Fruit fly (Drosophila melanogaster): ENCODE results near the gene CG31689.

The CG31689 gene

DNA sequence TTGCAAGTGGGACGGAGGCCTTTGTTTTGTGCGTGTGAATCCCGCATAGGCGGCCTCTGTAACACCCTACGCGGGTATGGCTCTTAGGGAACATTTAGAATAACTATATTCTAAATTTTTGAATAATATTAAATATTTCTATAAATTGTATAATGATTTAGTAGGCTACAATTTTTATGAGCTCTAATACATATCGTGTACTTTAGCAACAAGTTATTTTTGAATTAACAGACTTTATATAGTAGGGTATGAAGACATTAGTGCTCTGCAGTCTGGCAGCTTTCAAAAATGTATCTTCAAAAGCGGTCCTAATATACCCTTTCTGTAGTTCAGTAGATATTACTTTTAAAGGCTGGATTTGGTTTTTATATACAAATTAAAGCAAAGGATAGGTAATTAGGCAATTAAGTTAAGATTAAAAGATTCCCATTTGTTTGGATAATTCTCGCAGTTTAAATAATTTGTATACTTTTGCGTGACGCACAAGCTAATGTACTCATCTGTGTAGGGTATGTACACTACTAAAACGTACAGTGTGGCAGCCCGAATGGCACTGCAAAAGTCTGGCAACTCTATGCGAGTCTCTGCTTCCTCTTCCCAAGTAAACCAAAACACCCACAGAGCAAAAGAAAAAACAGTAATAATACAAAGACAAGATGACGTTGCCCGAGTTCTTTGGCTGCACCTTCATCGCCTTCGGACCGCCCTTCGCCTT is 40.3 kb downstream of the CG31689 start, which contains the start of the genes Snx21 and aph-1 (continued):
- TF ChIP-seq Max (GFP tag; optimal IDR thresholded peaks at IDR 0.05) = peak; percentile 91
- no peak for TF ChIP-seq zf30C (GFP tag; optimal IDR thresholded peaks at IDR 0.05)
- peak; percentile 95 for TF ChIP-seq CoRest (tag; optimal IDR thresholded peaks at IDR 0.05)
- TF ChIP-seq Dref (GFP tag; IDR thresholded peaks at IDR 0.05) = peak; percentile 38
- peak; percentile 75 for TF ChIP-seq wor (GFP tag; IDR thresholded peaks at IDR 0.05)
- peak; percentile 85 for TF ChIP-seq CG10366 (GFP tag; IDR thresholded peaks at IDR 0.05)
- peak; percentile 74 for TF ChIP-seq ara (GFP tag; IDR thresholded peaks at IDR 0.05)
- peak; percentile 34 for TF ChIP-seq ftz-f1 (GFP tag; optimal IDR thresholded peaks at IDR 0.05)
- peak; percentile 77 for TF ChIP-seq NC2β (GFP tag; optimal IDR thresholded peaks at IDR 0.05)
- no peak for TF ChIP-seq knrl (GFP tag; IDR thresholded peaks at IDR 0.05; ENCODE audit: partially characterized antibody)
- TF ChIP-seq fd3F (GFP tag; optimal IDR thresholded peaks at IDR 0.05) = peak; percentile 88
- peak; percentile 95 for TF ChIP-seq CG10543 (GFP tag; optimal IDR thresholded peaks at IDR 0.05)
- TF ChIP-seq bowl (GFP tag; IDR thresholded peaks at IDR 0.05) = peak; percentile 33; the same call in 1 of the 2 replicates
- peak; percentile 87 for TF ChIP-seq CG4404 (GFP tag; IDR thresholded peaks at IDR 0.05)
- peak; percentile 81 for TF ChIP-seq CG2875 (GFP tag; optimal IDR thresholded peaks at IDR 0.05)
- peak; percentile 97 for TF ChIP-seq gem (tag; optimal IDR thresholded peaks at IDR 0.05)
- peak; percentile 72 for TF ChIP-seq gt (GFP tag; IDR thresholded peaks at IDR 0.05)
- TF ChIP-seq CG1792 (GFP tag; optimal IDR thresholded peaks at IDR 0.05) = peak; percentile 76
- TF ChIP-seq Sry-δ (GFP tag; optimal IDR thresholded peaks at IDR 0.05) = peak; percentile 67
- TF ChIP-seq Blimp-1 (GFP tag; optimal IDR thresholded peaks at IDR 0.05) = peak; percentile 88
- TF ChIP-seq CG13624 (GFP tag; optimal IDR thresholded peaks at IDR 0.05) = peak; percentile 89
- peak; percentile 98 for TF ChIP-seq sens (GFP tag)
- peak; percentile 81 for TF ChIP-seq CG10959 (GFP tag; IDR thresholded peaks at IDR 0.05)
- TF ChIP-seq Doc3 (GFP tag; IDR thresholded peaks at IDR 0.05; ENCODE audit: partially characterized antibody) = no peak
- TF ChIP-seq gcm2 (GFP tag; optimal IDR thresholded peaks at IDR 0.05) = peak; percentile 32
- peak; percentile 76 for TF ChIP-seq CG13123 (GFP tag; optimal IDR thresholded peaks at IDR 0.05)
- peak; percentile 80 for TF ChIP-seq emc (GFP tag; optimal IDR thresholded peaks at IDR 0.05)
- TF ChIP-seq CG34376 (GFP tag; optimal IDR thresholded peaks at IDR 0.05) = peak; percentile 82
- peak; percentile 84; the same call in 2 of the 3 replicates for TF ChIP-seq CG7357 (GFP tag; IDR thresholded peaks at IDR 0.05)
- peak; percentile 18 for TF ChIP-seq CG3995 (GFP tag; optimal IDR thresholded peaks at IDR 0.05)
- TF ChIP-seq otp (GFP tag; IDR thresholded peaks at IDR 0.05) = peak; percentile 56; the same call in 2 of the 3 replicates
- TF ChIP-seq sug (tag; optimal IDR thresholded peaks at IDR 0.05) = peak; percentile 92
- peak; percentile 80 for TF ChIP-seq YL-1 (GFP tag; optimal IDR thresholded peaks at IDR 0.05)
- TF ChIP-seq mam (GFP tag; optimal IDR thresholded peaks at IDR 0.05) = peak; percentile 94
- peak; percentile 78 to 91 for TF ChIP-seq Pdp1 (GFP tag; optimal IDR thresholded peaks at IDR 0.05)
- TF ChIP-seq Oli (tag; optimal IDR thresholded peaks at IDR 0.05) = peak; percentile 94
- TF ChIP-seq maf-S (GFP tag; optimal IDR thresholded peaks at IDR 0.05) = peak; percentile 89
- peak; percentile 97 for TF ChIP-seq Ets65A (GFP tag)
- peak; percentile 42 for TF ChIP-seq fd64A (GFP tag; optimal IDR thresholded peaks at IDR 0.05)
- no peak for TF ChIP-seq CG8478 (optimal IDR thresholded peaks at IDR 0.05)
- peak; percentile 79 for TF ChIP-seq NC2α (GFP tag; optimal IDR thresholded peaks at IDR 0.05)
- TF ChIP-seq CG6654 (GFP tag; optimal IDR thresholded peaks at IDR 0.05) = peak; percentile 69
- TF ChIP-seq az2 (GFP tag; optimal IDR thresholded peaks at IDR 0.05) = peak; percentile 93
- TF ChIP-seq bab2 (GFP tag; optimal IDR thresholded peaks at IDR 0.05) = peak; percentile 89
- TF ChIP-seq tap (tag; optimal IDR thresholded peaks at IDR 0.05) = peak; percentile 85
- peak; percentile 65 for TF ChIP-seq Ravus (GFP tag; IDR thresholded peaks at IDR 0.05)
- peak; percentile 63 for TF ChIP-seq Jarid2 (GFP tag; optimal IDR thresholded peaks at IDR 0.05)
- peak; percentile 85 for TF ChIP-seq CG16863 (GFP tag; optimal IDR thresholded peaks at IDR 0.05)
- TF ChIP-seq CG1529 (GFP tag; optimal IDR thresholded peaks at IDR 0.05) = peak; percentile 79
- peak; percentile 57 for TF ChIP-seq H15 (GFP tag; IDR thresholded peaks at IDR 0.05)

Measured in whole organism, embryonic.